Fruit fly (Drosophila melanogaster) whole organism: Measurements from ENCODE around the gene CG15728.

Experiments used
- CG8478 ChIP-seq: fragments of >200 bp; optimal IDR thresholded peaks from 2 replicates; lab custom pipeline; 2018; ENCODE audit warnings: inconsistent platforms
- Dll ChIP-seq: fragments of >200 bp; optimal IDR thresholded peaks from 2 replicates; lab custom pipeline; 2017
- EcR ChIP-seq, 2 experiments: fragments of >200 bp; optimal IDR thresholded peaks; 2 replicates each; lab custom pipeline; 2017; ENCODE audit warnings: missing biosample characterization in 2 of 2, missing genetic modification characterization in 2 of 2, missing genetic modification reagents in 2 of 2
- pan ChIP-seq: fragments of >200 bp; optimal IDR thresholded peaks from 2 replicates; lab custom pipeline; 2017
- psq ChIP-seq: fragments of >200 bp; optimal IDR thresholded peaks from 2 replicates; lab custom pipeline; 2017
- usp ChIP-seq: fragments of >200 bp; optimal IDR thresholded peaks from 2 replicates; lab custom pipeline; 2017; ENCODE audit warnings: missing biosample characterization, missing genetic modification characterization, mixed read lengths

The CG15728 gene

dm6 chrX:12645361-12645760, 21.3 kb downstream of the CG15728 start:
- no peak for TF ChIP-seq psq
- no peak for TF ChIP-seq Dll (lab: Kevin White, UChicago)
- TF ChIP-seq usp, result no peak
- TF ChIP-seq pan (lab: Kevin White, UChicago), result no peak
- TF ChIP-seq EcR (GFP tag; optimal IDR thresholded peaks at IDR 0.05; lab: Kevin White, UChicago), result no peak
- TF ChIP-seq CG8478 (lab: Kevin White, UChicago), result no peak

- TF ChIP-seq usp (no peak), psq (no peak), pan (lab: Kevin White, UChicago) (no peak), CG8478 (lab: Kevin White, UChicago) (no peak), EcR (GFP tag; optimal IDR thresholded peaks at IDR 0.05; lab: Kevin White, UChicago) (no peak)
Measured at dm6 chrX:12651613-12652012, 27.5 kb downstream of the CG15728 start.

- no peak for TF ChIP-seq EcR (GFP tag; optimal IDR thresholded peaks at IDR 0.05; lab: Kevin White, UChicago)
- TF ChIP-seq Dll (lab: Kevin White, UChicago), result no peak
- TF ChIP-seq pan (lab: Kevin White, UChicago), result no peak
- TF ChIP-seq CG8478 (lab: Kevin White, UChicago), result no peak
- TF ChIP-seq psq, result no peak
- TF ChIP-seq usp, result no peak
Measured at dm6 chrX:12653574-12653973, 29.5 kb downstream of the CG15728 start, which contains the start of gene CkIalpha. Gene CkIalpha (plus strand): TSS chrX:12653626.

- TF ChIP-seq CG8478 (lab: Kevin White, UChicago) (peak; percentile 83), usp (no peak)
Measured at dm6 chrX:12654288-12654729, 30.2 kb downstream of the CG15728 start.

- TF ChIP-seq usp (no peak), pan (lab: Kevin White, UChicago) (no peak), EcR (GFP tag; optimal IDR thresholded peaks at IDR 0.05; lab: Kevin White, UChicago) (no peak), CG8478 (lab: Kevin White, UChicago) (no peak), psq (no peak), Dll (lab: Kevin White, UChicago) (no peak)
Measured at dm6 chrX:12658400-12658998, 34.4 kb downstream of the CG15728 start.

- TF ChIP-seq pan (lab: Kevin White, UChicago), result no peak
- TF ChIP-seq EcR (GFP tag; optimal IDR thresholded peaks at IDR 0.05; lab: Kevin White, UChicago), result no peak
- TF ChIP-seq usp, result no peak
- no peak for TF ChIP-seq Dll (lab: Kevin White, UChicago)
- no peak for TF ChIP-seq CG8478 (lab: Kevin White, UChicago)
- no peak for TF ChIP-seq psq
Measured at dm6 chrX:12658999-12659560, 35.0 kb downstream of the CG15728 start, which contains the start of gene Tis11. Gene Tis11 (plus strand): TSS chrX:12659415.

dm6 chrX:12660030-12660630, 36.0 kb downstream of the CG15728 start:
- TF ChIP-seq usp (no peak), Dll (lab: Kevin White, UChicago) (no peak), EcR (GFP tag; optimal IDR thresholded peaks at IDR 0.05; lab: Kevin White, UChicago) (no peak), CG8478 (lab: Kevin White, UChicago) (no peak)

- no peak for TF ChIP-seq pan (lab: Kevin White, UChicago)
- no peak for TF ChIP-seq EcR (GFP tag; optimal IDR thresholded peaks at IDR 0.05; lab: Kevin White, UChicago)
Measured at dm6 chrX:12661435-12661949, 37.4 kb downstream of the CG15728 start.

dm6 chrX:12662679-12663463, 38.8 kb downstream of the CG15728 start:
- TF ChIP-seq usp, result no peak
- TF ChIP-seq psq, result no peak
- no peak for TF ChIP-seq pan (lab: Kevin White, UChicago)
- TF ChIP-seq EcR (GFP tag; optimal IDR thresholded peaks at IDR 0.05; lab: Kevin White, UChicago), result no peak
- no peak for TF ChIP-seq CG8478 (lab: Kevin White, UChicago)
- TF ChIP-seq Dll (lab: Kevin White, UChicago), result no peak

- TF ChIP-seq pan (lab: Kevin White, UChicago) (no peak), usp (no peak), EcR (GFP tag; optimal IDR thresholded peaks at IDR 0.05; lab: Kevin White, UChicago) (peak in 1 of 2 experiments; percentile 30)
Measured at dm6 chrX:12663464-12663938, 39.4 kb downstream of the CG15728 start.

- no peak for TF ChIP-seq EcR (GFP tag; optimal IDR thresholded peaks at IDR 0.05; lab: Kevin White, UChicago)
- TF ChIP-seq Dll (lab: Kevin White, UChicago), result no peak
- TF ChIP-seq CG8478 (lab: Kevin White, UChicago), result no peak
- TF ChIP-seq psq, result no peak
- no peak for TF ChIP-seq pan (lab: Kevin White, UChicago)
- no peak for TF ChIP-seq usp
Measured at dm6 chrX:12664117-12664783, 40.2 kb downstream of the CG15728 start.
